Fruit fly (Drosophila melanogaster): ENCODE data around the gene Nrg.

Nrg gene

dm6 chrX:8561404-8562397 is 44.5 kb downstream of the Nrg start (continued):
- TF ChIP-seq YL-1 (GFP tag; optimal IDR thresholded peaks at IDR 0.05) (peak; percentile 47), Jarid2 (GFP tag; optimal IDR thresholded peaks at IDR 0.05) (no peak), Asciz (GFP tag; optimal IDR thresholded peaks at IDR 0.05) (no peak), CG30020 (tag; optimal IDR thresholded peaks at IDR 0.05) (no peak), CG6175 (GFP tag; IDR thresholded peaks at IDR 0.05) (no peak)

- TF ChIP-seq D19B (GFP tag; optimal IDR thresholded peaks at IDR 0.05) (no peak), chinmo (GFP tag; IDR thresholded peaks at IDR 0.05; ENCODE audit: partially characterized antibody) (no peak), cg (GFP tag; optimal IDR thresholded peaks at IDR 0.05) (peak; percentile 62), dysf (GFP tag; IDR thresholded peaks at IDR 0.05) (no peak), CG17361 (GFP tag; IDR thresholded peaks at IDR 0.05) (no peak), CG3995 (GFP tag; optimal IDR thresholded peaks at IDR 0.05) (no peak), Deaf1 (tag; optimal IDR thresholded peaks at IDR 0.05) (peak; percentile 8), CG6689 (GFP tag; IDR thresholded peaks at IDR 0.05) (no peak), ranshi (GFP tag; IDR thresholded peaks at IDR 0.05) (no peak), CG34376 (GFP tag; optimal IDR thresholded peaks at IDR 0.05) (peak; percentile 53), CG31388 (GFP tag; optimal IDR thresholded peaks at IDR 0.05) (no peak), slbo (GFP tag; IDR thresholded peaks at IDR 0.05) (no peak), Blimp-1 (GFP tag; optimal IDR thresholded peaks at IDR 0.05) (peak; percentile 11), CG1832 (GFP tag; optimal IDR thresholded peaks at IDR 0.05) (peak; percentile 41), Rfx (GFP tag; IDR thresholded peaks at IDR 0.05) (peak; percentile 19; the same call in 1 of the 2 replicates), Trl (optimal IDR thresholded peaks at IDR 0.05) (peak in 1 of 2 experiments; percentile 12), Trl (GFP tag; optimal IDR thresholded peaks at IDR 0.05) (no peak), exex (tag; optimal IDR thresholded peaks at IDR 0.05) (peak; percentile 1), NFAT (GFP tag; IDR thresholded peaks at IDR 0.05) (0 out of 2 replicates have a peak, but pooled peaks have one; percentile 14), Chrac-16 (GFP tag; optimal IDR thresholded peaks at IDR 0.05) (no peak), toy (GFP tag; IDR thresholded peaks at IDR 0.05) (no peak), CG6254 (GFP tag; optimal IDR thresholded peaks at IDR 0.05) (no peak), pros (GFP tag; optimal IDR thresholded peaks at IDR 0.05) (peak; percentile 12)
Measured at dm6 chrX:8569038-8569437, 51.9 kb downstream of the Nrg start.

DNA sequence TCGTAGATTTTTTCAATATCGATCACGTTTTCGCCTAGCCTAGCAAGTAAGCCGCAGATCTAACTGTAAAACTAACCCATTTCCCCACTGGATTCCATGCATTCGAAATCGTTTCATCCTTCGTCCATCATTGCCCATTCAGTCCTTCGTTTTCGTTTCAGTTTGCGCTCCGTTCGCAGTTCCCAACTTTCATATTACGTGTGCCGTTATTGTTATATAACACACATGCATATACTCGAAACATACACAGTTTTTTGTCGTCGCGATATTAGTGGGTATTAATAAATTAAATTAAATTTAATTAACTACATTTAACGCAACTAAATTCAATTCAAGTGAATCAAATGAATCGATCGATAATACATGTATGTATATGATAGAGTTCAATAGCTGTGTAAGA is 52.5 kb downstream of the Nrg start:
- peak in 1 of 2 experiments; percentile 93 for TF ChIP-seq Pdp1 (GFP tag; optimal IDR thresholded peaks at IDR 0.05)
- TF ChIP-seq NC2β (GFP tag; optimal IDR thresholded peaks at IDR 0.05), result no peak

dm6 chrX:8570848-8571247 is 53.7 kb downstream of the Nrg start, which contains the start of gene CG12111:
TSS of gene CG12111 (minus strand) at chrX:8570948.
- TF ChIP-seq CG1529 (GFP tag; optimal IDR thresholded peaks at IDR 0.05), result no peak
- no peak for TF ChIP-seq CG12942 (GFP tag; optimal IDR thresholded peaks at IDR 0.05)
- no peak for TF ChIP-seq croc (GFP tag; conservative IDR thresholded peaks at IDR 0.05)

DNA sequence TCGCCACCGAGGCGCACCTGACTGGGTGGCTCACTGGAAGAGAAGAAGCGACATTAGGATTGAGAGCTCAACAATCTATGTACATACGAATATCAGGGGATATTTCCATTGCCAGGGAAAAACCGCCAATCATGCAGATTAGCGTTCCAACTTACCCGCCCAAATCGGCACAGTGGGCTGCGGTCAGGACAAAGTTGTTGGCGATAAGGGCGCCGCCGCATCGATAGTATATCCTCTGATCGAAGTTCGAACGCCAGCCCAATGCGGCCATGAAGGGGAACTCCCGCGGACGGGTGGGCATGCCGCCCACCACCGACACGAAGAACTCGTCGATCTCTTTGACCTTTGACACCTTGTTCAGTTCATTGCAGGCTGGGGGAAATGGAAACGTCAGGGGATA is 54.8 kb downstream of the Nrg start:
- no peak for TF ChIP-seq CG12071 (GFP tag; optimal IDR thresholded peaks at IDR 0.05)
- no peak for TF ChIP-seq Atf6 (GFP tag; IDR thresholded peaks at IDR 0.05)
- TF ChIP-seq Hr78 (GFP tag; optimal IDR thresholded peaks at IDR 0.05), result peak in 1 of 2 experiments; percentile 32
